Fruit fly (Drosophila melanogaster) whole organism, wandering third instar larva: ENCODE data around the gene CG7974.

Source experiments
- Abd-B ChIP-seq: fragments of >200 bp; optimal IDR thresholded peaks from 2 replicates; lab custom pipeline; 2017; ENCODE audit warnings: missing biosample characterization, missing genetic modification characterization
- Dfd ChIP-seq: fragments of >200 bp; optimal IDR thresholded peaks from 2 replicates; lab custom pipeline; 2017; ENCODE audit warnings: missing biosample characterization, missing genetic modification characterization
- Jra ChIP-seq: sonication (Bioruptor generic); optimal IDR thresholded peaks from 2 replicates; lab custom pipeline; 2016; ENCODE audit warnings: missing biosample characterization, missing genetic modification characterization
- dsf ChIP-seq: sonication (Bioruptor generic); optimal IDR thresholded peaks from 2 replicates; lab custom pipeline; 2016; ENCODE audit warnings: missing biosample characterization, missing genetic modification characterization, borderline replicate concordance
- fru ChIP-seq: fragments of 200-800 bp; sonication (Bioruptor generic); optimal IDR thresholded peaks from 3 replicates; lab custom pipeline; 2016; ENCODE audit warnings: missing biosample characterization, mild to moderate bottlenecking, missing genetic modification characterization
- h ChIP-seq: fragments of 200-800 bp; sonication (Bioruptor generic); optimal IDR thresholded peaks from 3 replicates; lab custom pipeline; 2016; ENCODE audit warnings: missing biosample characterization, mild to moderate bottlenecking, missing genetic modification characterization

- TF ChIP-seq h: no peak
- TF ChIP-seq Jra (GFP tag; lab: Kevin White, UChicago): no peak
- no peak for TF ChIP-seq Abd-B
- TF ChIP-seq Dfd: no peak
- no peak for TF ChIP-seq dsf (GFP tag; lab: Kevin White, UChicago)
- no peak for TF ChIP-seq fru (GFP tag; lab: Kevin White, UChicago)
Observed at dm6 chr3L:1688161-1688560, 23.2 kb downstream of the CG7974 start.
